Fruit fly (Drosophila melanogaster) whole organism, embryonic: Measurements from ENCODE around the gene Art8.

Source experiments
- Abd-B ChIP-seq: fragments of 200-800 bp; sonication (Bioruptor generic); optimal IDR thresholded peaks from 2 replicates; lab custom pipeline; 2018; ENCODE audit warnings: missing biosample characterization, mild to moderate bottlenecking, missing genetic modification characterization, moderate library complexity
- B-H2 ChIP-seq: fragments of 200-800 bp; sonication (Bioruptor generic); optimal IDR thresholded peaks from 2 replicates; lab custom pipeline; 2018; ENCODE audit warnings: missing biosample characterization, mild to moderate bottlenecking, missing genetic modification characterization
- CG10267 ChIP-seq: fragments of 200-800 bp; sonication (Bioruptor generic); optimal IDR thresholded peaks from 2 replicates; lab custom pipeline; 2018; ENCODE audit warnings: missing biosample characterization, mild to moderate bottlenecking, missing genetic modification characterization, moderate library complexity
- CG12071 ChIP-seq: fragments of 200-800 bp; sonication (Bioruptor generic); optimal IDR thresholded peaks from 3 replicates; lab custom pipeline; 2018; ENCODE audit warnings: missing biosample characterization, mild to moderate bottlenecking, missing genetic modification characterization
- CG12104 ChIP-seq: fragments of 200-800 bp; sonication (Bioruptor generic); optimal IDR thresholded peaks from 3 replicates; lab custom pipeline; 2016; ENCODE audit warnings: missing biosample characterization, missing genetic modification characterization
- CG12769 ChIP-seq: fragments of 200-800 bp; sonication (Bioruptor generic); optimal IDR thresholded peaks from 2 replicates; lab custom pipeline; 2019; ENCODE audit warnings: missing biosample characterization, mild to moderate bottlenecking, missing genetic modification characterization, moderate library complexity
- CG17359 ChIP-seq: fragments of 200-800 bp; sonication (Bioruptor generic); optimal IDR thresholded peaks from 3 replicates; lab custom pipeline; 2018; ENCODE audit warnings: missing biosample characterization, mild to moderate bottlenecking, missing genetic modification characterization, moderate library complexity
- CG17829 ChIP-seq: fragments of 200-800 bp; optimal IDR thresholded peaks from 2 replicates; lab custom pipeline; 2019; ENCODE audit warnings: missing biosample characterization, mild to moderate bottlenecking, missing genetic modification characterization, moderate library complexity
- CG2120 ChIP-seq: fragments of 200-800 bp; sonication (Bioruptor generic); optimal IDR thresholded peaks from 3 replicates; lab custom pipeline; 2016; ENCODE audit warnings: missing biosample characterization, missing genetic modification characterization
- CG30020 ChIP-seq: fragments of 200-800 bp; optimal IDR thresholded peaks from 2 replicates; lab custom pipeline; 2019; ENCODE audit warnings: missing biosample characterization, mild to moderate bottlenecking, missing genetic modification characterization, moderate library complexity
- CG30403 ChIP-seq: fragments of 200-800 bp; sonication (Bioruptor generic); optimal IDR thresholded peaks from 3 replicates; lab custom pipeline; 2016; ENCODE audit warnings: missing biosample characterization, missing genetic modification characterization
- CG32532 ChIP-seq: fragments of 200-800 bp; sonication (Bioruptor generic); IDR thresholded peaks from 2 replicates; pipeline ENCODE4 v1.3.6; 2022; ENCODE audit warnings: missing biosample characterization, missing genetic modification characterization
- CG3407 ChIP-seq: fragments of 200-800 bp; sonication (Bioruptor generic); optimal IDR thresholded peaks from 2 replicates; lab custom pipeline; 2018; ENCODE audit warnings: missing biosample characterization, mild to moderate bottlenecking, missing genetic modification characterization
- CG42726 ChIP-seq: fragments of 200-800 bp; sonication (Bioruptor generic); IDR thresholded peaks from 2 replicates; pipeline ENCODE4 v1.3.6; 2022; ENCODE audit warnings: missing biosample characterization, missing genetic modification characterization; ENCODE audit not compliant: partially characterized antibody
- CG4730 ChIP-seq: fragments of 200-800 bp; sonication (Bioruptor generic); IDR thresholded peaks from 2 replicates; pipeline ENCODE4 v1.3.6; 2022; ENCODE audit warnings: missing biosample characterization, missing genetic modification characterization
- CG6654 ChIP-seq: fragments of 200-800 bp; sonication (Bioruptor generic); optimal IDR thresholded peaks from 2 replicates; lab custom pipeline; 2017; ENCODE audit warnings: missing biosample characterization, mild to moderate bottlenecking, missing genetic modification characterization
- CG7786 ChIP-seq: fragments of 200-800 bp; sonication (Bioruptor generic); optimal IDR thresholded peaks from 2 replicates; lab custom pipeline; 2016; ENCODE audit warnings: missing biosample characterization, missing genetic modification characterization
- CG8281 ChIP-seq: fragments of 200-800 bp; sonication (Bioruptor generic); optimal IDR thresholded peaks from 2 replicates; lab custom pipeline; 2018; ENCODE audit warnings: missing biosample characterization, mild to moderate bottlenecking, missing genetic modification characterization, moderate library complexity
- CG9797 ChIP-seq: fragments of 200-800 bp; sonication (Bioruptor generic); optimal IDR thresholded peaks from 3 replicates; lab custom pipeline; 2018; ENCODE audit warnings: missing biosample characterization, mild to moderate bottlenecking, missing genetic modification characterization
- CTCF ChIP-seq: fragments of 200-800 bp; sonication (Bioruptor generic); optimal IDR thresholded peaks from 2 replicates; lab custom pipeline; 2017; ENCODE audit warnings: missing biosample characterization, mild to moderate bottlenecking, missing genetic modification characterization, moderate library complexity
- Dad ChIP-seq: fragments of 200-800 bp; sonication (Bioruptor generic); optimal IDR thresholded peaks from 3 replicates; lab custom pipeline; 2016; ENCODE audit warnings: missing biosample characterization, missing genetic modification characterization
- Eip74EF ChIP-seq, 2 experiments: fragments of 200-800 bp in 1 of 2; fragments of >200 bp in 1 of 2; sonication (Bioruptor generic) in 1 of 2; optimal IDR thresholded peaks; 2 replicates each; lab custom pipeline; 2017 to 2019; ENCODE audit warnings: missing biosample characterization in 2 of 2, missing genetic modification characterization in 2 of 2, mild to moderate bottlenecking in 1 of 2, moderate library complexity in 1 of 2
- Ets97D ChIP-seq: fragments of 200-800 bp; sonication (Bioruptor generic); optimal IDR thresholded peaks from 3 replicates; lab custom pipeline; 2016; ENCODE audit warnings: missing biosample characterization, missing genetic modification characterization
- Hr51 ChIP-seq, 2 experiments: fragments of 200-800 bp; sonication (Bioruptor generic); optimal IDR thresholded peaks; 2 replicates in 1 of 2; 3 replicates in 1 of 2; lab custom pipeline; 2016 to 2018; ENCODE audit warnings: missing biosample characterization in 2 of 2, missing genetic modification characterization in 2 of 2, mild to moderate bottlenecking in 1 of 2, moderate library complexity in 1 of 2
- Pdp1 ChIP-seq, 2 experiments: fragments of 200-800 bp; sonication (Bioruptor generic); optimal IDR thresholded peaks; 3 replicates each; lab custom pipeline; 2016; ENCODE audit warnings: missing biosample characterization in 2 of 2, missing genetic modification characterization in 2 of 2, mild to moderate bottlenecking in 1 of 2, moderate library complexity in 1 of 2
- Scr ChIP-seq: fragments of 200-800 bp; sonication (Bioruptor generic); IDR thresholded peaks from 2 replicates; pipeline ENCODE4 v1.3.6; 2022; ENCODE audit warnings: missing biosample characterization, missing genetic modification characterization; ENCODE audit not compliant: partially characterized antibody
- Spps ChIP-seq: fragments of 200-800 bp; sonication (Bioruptor generic); optimal IDR thresholded peaks from 2 replicates; lab custom pipeline; 2018; ENCODE audit warnings: missing biosample characterization, mild to moderate bottlenecking, missing genetic modification characterization
- abd-A ChIP-seq: fragments of 200-800 bp; sonication (Bioruptor generic); optimal IDR thresholded peaks from 3 replicates; lab custom pipeline; 2019; ENCODE audit warnings: missing biosample characterization, mild to moderate bottlenecking, missing genetic modification characterization, moderate library complexity
- ase ChIP-seq: fragments of 200-800 bp; sonication (Bioruptor generic); IDR thresholded peaks from 3 replicates; pipeline ENCODE4 v1.3.6; 2022; ENCODE audit warnings: missing biosample characterization, missing genetic modification characterization
- caup ChIP-seq: fragments of 200-800 bp; sonication (Bioruptor generic); optimal IDR thresholded peaks from 3 replicates; lab custom pipeline; 2017; ENCODE audit warnings: missing biosample characterization, mild to moderate bottlenecking, missing genetic modification characterization, moderate library complexity; ENCODE audit not compliant: severe bottlenecking
- eyg ChIP-seq: fragments of 200-800 bp; sonication (Bioruptor generic); optimal IDR thresholded peaks from 3 replicates; lab custom pipeline; 2016; ENCODE audit warnings: missing biosample characterization, missing genetic modification characterization
- fd3F ChIP-seq: fragments of 200-800 bp; sonication (Bioruptor generic); optimal IDR thresholded peaks from 2 replicates; lab custom pipeline; 2018; ENCODE audit warnings: missing biosample characterization, mild to moderate bottlenecking, missing genetic modification characterization, moderate library complexity
- grau ChIP-seq: fragments of 200-800 bp; optimal IDR thresholded peaks from 3 replicates; lab custom pipeline; 2019; ENCODE audit warnings: missing biosample characterization, mild to moderate bottlenecking, missing genetic modification characterization, moderate library complexity
- hbn ChIP-seq: fragments of 200-800 bp; sonication (Bioruptor generic); IDR thresholded peaks from 2 replicates; pipeline ENCODE4 v1.3.6; 2022; ENCODE audit warnings: missing biosample characterization, missing genetic modification characterization; ENCODE audit not compliant: partially characterized antibody
- kni ChIP-seq: fragments of 200-800 bp; sonication (Bioruptor generic); optimal IDR thresholded peaks from 3 replicates; lab custom pipeline; 2017; ENCODE audit warnings: mild to moderate bottlenecking, missing biosample characterization, missing genetic modification reagents, missing genetic modification characterization
- lbe ChIP-seq: fragments of 200-800 bp; sonication (Bioruptor generic); optimal IDR thresholded peaks from 2 replicates; lab custom pipeline; 2016; ENCODE audit warnings: missing biosample characterization, mild to moderate bottlenecking, missing genetic modification characterization
- nmo ChIP-seq: fragments of 200-800 bp; sonication (Bioruptor generic); optimal IDR thresholded peaks from 2 replicates; lab custom pipeline; 2018; ENCODE audit warnings: missing biosample characterization, mild to moderate bottlenecking, missing genetic modification characterization, moderate library complexity
- row ChIP-seq: fragments of 200-800 bp; sonication (Bioruptor generic); IDR thresholded peaks from 3 replicates; pipeline ENCODE4 v1.3.6; 2022; ENCODE audit warnings: missing biosample characterization, missing genetic modification characterization
- sd ChIP-seq: fragments of 200-800 bp; sonication (Bioruptor generic); optimal IDR thresholded peaks from 3 replicates; lab custom pipeline; 2018; ENCODE audit warnings: missing biosample characterization, mild to moderate bottlenecking, missing genetic modification characterization, moderate library complexity
- sens ChIP-seq: fragments of 200-800 bp; sonication (Bioruptor generic); peaks from one replicate; lab custom pipeline; 2016; ENCODE audit warnings: missing biosample characterization, missing genetic modification characterization
- sisA ChIP-seq: fragments of 200-800 bp; sonication (Bioruptor generic); IDR thresholded peaks from 2 replicates; pipeline ENCODE4 v1.3.6; 2022; ENCODE audit warnings: missing biosample characterization, missing genetic modification characterization
- so ChIP-seq: fragments of 200-800 bp; sonication (Bioruptor generic); IDR thresholded peaks from 3 replicates; pipeline ENCODE4 v1.3.6; 2022; ENCODE audit warnings: missing biosample characterization, missing genetic modification characterization
- tna ChIP-seq: fragments of 200-800 bp; sonication (Bioruptor generic); IDR thresholded peaks from 2 replicates; pipeline ENCODE4 v1.3.6; 2022; ENCODE audit warnings: missing biosample characterization, missing genetic modification characterization; ENCODE audit not compliant: partially characterized antibody

The Art8 gene

dm6 chr2L:11003925-11004673, 6.8 kb downstream of the Art8 start, which contains the start of gene RpL9 (continued):
- TF ChIP-seq CG12769 (tag; lab: Kevin White, UChicago) (peak; percentile 63), CG6654 (GFP tag; lab: Kevin White, UChicago) (peak; percentile 29), CG2120 (GFP tag; lab: Kevin White, UChicago) (peak; percentile 3), sd (no peak), Hr51 (GFP tag; optimal IDR thresholded peaks at IDR 0.05; lab: Kevin White, UChicago) (peak in 1 of 2 experiments; percentile 55), eyg (GFP tag; lab: Kevin White, UChicago) (peak; percentile 70), fd3F (GFP tag; lab: Kevin White, UChicago) (peak; percentile 42), tna (GFP tag; lab: Robert Waterston, UW) (no peak), hbn (GFP tag; lab: Robert Waterston, UW) (no peak), Ets97D (GFP tag; lab: Kevin White, UChicago) (peak; percentile 98), nmo (GFP tag; lab: Kevin White, UChicago) (no peak)

dm6 chr2L:11001376-11002122, 9.3 kb downstream of the Art8 start, which contains the start of the genes aub and lectin-33A:
Gene aub (minus strand): TSS chr2L:11001476.
Gene lectin-33A (plus strand): TSS chr2L:11002072.
- no peak for TF ChIP-seq CG30403 (GFP tag; lab: Kevin White, UChicago)
- peak; percentile 59 for TF ChIP-seq CG30020

DNA sequence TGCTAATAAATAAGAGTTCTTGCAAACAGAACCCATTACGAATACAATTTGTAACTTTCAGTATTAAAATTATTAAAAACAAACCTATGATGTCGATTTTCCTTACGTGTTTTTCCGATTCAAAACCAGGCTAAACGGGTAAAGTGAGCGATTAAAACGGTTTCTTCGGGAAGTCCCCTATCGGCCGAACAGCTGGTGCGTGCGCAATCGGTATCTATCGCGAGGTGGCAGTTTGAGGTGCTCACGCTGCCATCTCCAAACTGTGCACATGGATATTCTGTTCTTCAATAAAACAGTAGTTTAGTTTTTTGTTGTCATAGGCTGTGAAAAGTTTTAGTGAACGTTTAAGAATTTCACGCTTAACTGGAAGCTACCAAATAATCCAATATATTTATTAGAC, 21.7 kb downstream of the Art8 start, which contains the start of gene TTLL4A:
Gene TTLL4A (plus strand): TSS at position 240 of the 400 bp plus-strand sequence.
- TF ChIP-seq Pdp1 (GFP tag; optimal IDR thresholded peaks at IDR 0.05; lab: Kevin White, UChicago) (peak in 1 of 2 experiments; percentile 9), Spps (tag; lab: Kevin White, UChicago) (no peak), CG9797 (GFP tag; lab: Kevin White, UChicago) (peak; percentile 52), sisA (no peak), nmo (GFP tag; lab: Kevin White, UChicago) (no peak), Eip74EF (GFP tag; optimal IDR thresholded peaks at IDR 0.05; lab: Kevin White, UChicago) (no peak), CG7786 (GFP tag; lab: Kevin White, UChicago) (no peak), caup (GFP tag; lab: Kevin White, UChicago) (no peak), CG42726 (peak; percentile 99), so (GFP tag; lab: Robert Waterston, UW) (no peak), abd-A (no peak), grau (tag; lab: Kevin White, UChicago) (no peak), sens (peak; percentile 82), ase (GFP tag; lab: Robert Waterston, UW) (no peak), CG4730 (GFP tag; lab: Robert Waterston, UW) (no peak), CG12071 (GFP tag; lab: Kevin White, UChicago) (no peak), Scr (GFP tag; lab: Robert Waterston, UW) (peak; percentile 98), CG17359 (tag; lab: Kevin White, UChicago) (no peak), CG8281 (tag; lab: Kevin White, UChicago) (no peak), CG12104 (GFP tag; lab: Kevin White, UChicago) (no peak), CG3407 (GFP tag; lab: Kevin White, UChicago) (no peak), Dad (no peak), CG32532 (GFP tag; lab: Robert Waterston, UW) (no peak; the same call in 1 of the 2 replicates), B-H2 (peak; percentile 14), CTCF (GFP tag; lab: Kevin White, UChicago) (peak; percentile 45), row (GFP tag; lab: Robert Waterston, UW) (peak; percentile 86; the same call in 2 of the 3 replicates), Abd-B (GFP tag; lab: Kevin White, UChicago) (no peak), kni (GFP tag; lab: Kevin White, UChicago) (no peak), lbe (GFP tag; lab: Kevin White, UChicago) (peak; percentile 68), CG10267 (tag; lab: Kevin White, UChicago) (peak; percentile 63), CG17829 (tag; lab: Kevin White, UChicago) (no peak)
